Fruit fly (Drosophila melanogaster): Measurements from ENCODE around the gene CG31296.
A peak's percentile ranks its signal among the peaks of the same experiment; 100 is the strongest.

Gene CG31296

DNA sequence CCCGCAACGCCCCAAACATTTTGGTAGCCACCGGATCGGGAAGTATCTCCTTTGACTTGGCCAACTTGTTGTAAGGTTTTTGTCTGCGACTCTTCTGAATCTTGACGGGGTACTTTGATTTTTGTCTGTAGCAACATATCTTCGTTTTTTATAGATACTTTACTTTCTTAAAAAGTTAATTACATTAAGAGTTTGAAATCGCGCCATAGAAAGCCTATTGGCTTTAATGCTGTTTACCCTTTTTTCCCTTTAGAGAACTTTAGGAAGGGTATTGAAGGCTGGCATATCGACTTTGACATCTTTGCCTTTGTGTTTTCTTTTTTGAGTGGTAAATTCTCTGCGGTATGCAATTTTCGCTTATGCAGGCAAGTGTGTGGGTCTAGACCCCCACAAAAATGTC is 35.1 kb upstream of the CG31296 start (continued):
- TF ChIP-seq eg (GFP tag; IDR thresholded peaks at IDR 0.05) (peak; percentile 69), Lpt (GFP tag; optimal IDR thresholded peaks at IDR 0.05) (peak; percentile 57), OdsH (GFP tag; optimal IDR thresholded peaks at IDR 0.05) (peak; percentile 71), spab (GFP tag; optimal IDR thresholded peaks at IDR 0.05) (peak; percentile 16), dac (GFP tag; optimal IDR thresholded peaks at IDR 0.05) (peak; percentile 69)

- TF ChIP-seq CG15336 (GFP tag; IDR thresholded peaks at IDR 0.05) = no peak
- TF ChIP-seq CG6792 (GFP tag; optimal IDR thresholded peaks at IDR 0.05) = no peak
- TF ChIP-seq Lpt (GFP tag; optimal IDR thresholded peaks at IDR 0.05) = no peak
- no peak for TF ChIP-seq fkh (GFP tag; optimal IDR thresholded peaks at IDR 0.05)
- TF ChIP-seq ss (GFP tag; optimal IDR thresholded peaks at IDR 0.05) = peak in 1 of 2 experiments; percentile 93
- no peak for TF ChIP-seq esn (GFP tag; optimal IDR thresholded peaks at IDR 0.05)
- TF ChIP-seq svp (GFP tag) = peak; percentile 28
- peak; percentile 46 for TF ChIP-seq Eip78C (GFP tag)
- TF ChIP-seq acj6 (GFP tag; optimal IDR thresholded peaks at IDR 0.05) = no peak
- no peak for TF ChIP-seq CG10669 (GFP tag; optimal IDR thresholded peaks at IDR 0.05)
- no peak for TF ChIP-seq achi (GFP tag; optimal IDR thresholded peaks at IDR 0.05)
- TF ChIP-seq spab (GFP tag; optimal IDR thresholded peaks at IDR 0.05) = no peak
- no peak for TF ChIP-seq CG16779 (tag; optimal IDR thresholded peaks at IDR 0.05)
- no peak for TF ChIP-seq net (GFP tag; optimal IDR thresholded peaks at IDR 0.05)
These were observed 26.0 kb upstream of the CG31296 start for dm6 chr3R:15557308-15557707.

DNA sequence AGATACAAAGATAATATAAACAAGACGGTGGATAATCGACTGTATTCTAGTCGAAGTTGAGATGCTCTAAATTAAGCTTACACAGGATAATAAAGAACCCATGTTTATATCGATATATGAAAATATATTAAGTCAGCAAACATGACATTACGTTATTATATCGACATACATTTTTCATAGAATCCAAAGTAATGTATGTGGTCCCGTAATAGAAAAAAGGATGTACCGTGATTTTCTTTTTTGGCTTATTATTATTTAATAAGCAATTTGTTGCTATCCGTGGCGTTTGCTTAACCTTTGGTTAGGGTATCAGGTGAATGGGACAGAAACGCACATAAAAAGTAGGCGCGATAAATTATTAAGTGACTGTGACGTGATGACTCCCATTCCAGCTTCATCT is 25.3 kb upstream of the CG31296 start:
- TF ChIP-seq CG8119 (GFP tag; IDR thresholded peaks at IDR 0.05) = peak; percentile 57
- TF ChIP-seq CG6808 (GFP tag; optimal IDR thresholded peaks at IDR 0.05) = peak; percentile 81
- TF ChIP-seq vri (GFP tag; optimal IDR thresholded peaks at IDR 0.05) = no peak
- peak; percentile 19 for TF ChIP-seq CG6276 (GFP tag; optimal IDR thresholded peaks at IDR 0.05)
- no peak for TF ChIP-seq Ets21C (GFP tag; optimal IDR thresholded peaks at IDR 0.05)
- TF ChIP-seq CG34406 (GFP tag; optimal IDR thresholded peaks at IDR 0.05) = peak; percentile 57
- TF ChIP-seq ss (GFP tag; optimal IDR thresholded peaks at IDR 0.05) = peak; percentile 67 to 85
- peak; percentile 35 for TF ChIP-seq Smox (GFP tag; optimal IDR thresholded peaks at IDR 0.05)
- TF ChIP-seq CG15336 (GFP tag; IDR thresholded peaks at IDR 0.05) = 0 out of 2 replicates have a peak, but pooled peaks have one; percentile 25
- no peak for TF ChIP-seq CG6854 (GFP tag; optimal IDR thresholded peaks at IDR 0.05)
- TF ChIP-seq CG9139 (GFP tag; optimal IDR thresholded peaks at IDR 0.05) = peak; percentile 76
- peak; percentile 84 for TF ChIP-seq CG10669 (GFP tag; optimal IDR thresholded peaks at IDR 0.05)
- TF ChIP-seq Sox15 (GFP tag; optimal IDR thresholded peaks at IDR 0.05) = peak; percentile 45
- peak; percentile 52 to 59 for TF ChIP-seq salr (GFP tag; optimal IDR thresholded peaks at IDR 0.05)
- TF ChIP-seq Lpt (GFP tag; optimal IDR thresholded peaks at IDR 0.05) = no peak
- TF ChIP-seq spab (GFP tag; optimal IDR thresholded peaks at IDR 0.05) = peak; percentile 77
- TF ChIP-seq CG8632 (GFP tag; optimal IDR thresholded peaks at IDR 0.05) = peak; percentile 57
- no peak for TF ChIP-seq CG16779 (tag; optimal IDR thresholded peaks at IDR 0.05)
- TF ChIP-seq CG11294 (GFP tag; IDR thresholded peaks at IDR 0.05) = no peak
- TF ChIP-seq net (GFP tag; optimal IDR thresholded peaks at IDR 0.05) = peak; percentile 45
- peak; percentile 74 for TF ChIP-seq CG3919 (GFP tag; optimal IDR thresholded peaks at IDR 0.05)
- peak; percentile 84 for TF ChIP-seq dsx (GFP tag; optimal IDR thresholded peaks at IDR 0.05; ENCODE audit: poor library complexity, severe bottlenecking)
- peak; percentile 45 for TF ChIP-seq CG11902 (GFP tag; optimal IDR thresholded peaks at IDR 0.05)
- peak; percentile 61 for TF ChIP-seq Sox14 (GFP tag; optimal IDR thresholded peaks at IDR 0.05)
- TF ChIP-seq Ets96B (tag; optimal IDR thresholded peaks at IDR 0.05) = peak; percentile 81
- peak; percentile 8 for TF ChIP-seq Hr39 (GFP tag; optimal IDR thresholded peaks at IDR 0.05)
- TF ChIP-seq CG6792 (GFP tag; optimal IDR thresholded peaks at IDR 0.05) = peak; percentile 55
- TF ChIP-seq CG31627 (GFP tag; optimal IDR thresholded peaks at IDR 0.05) = peak; percentile 2
- peak; percentile 58 for TF ChIP-seq Eip75B (GFP tag; optimal IDR thresholded peaks at IDR 0.05)
- peak; percentile 11 for TF ChIP-seq Sox102F (GFP tag; optimal IDR thresholded peaks at IDR 0.05)
- no peak for TF ChIP-seq fkh (GFP tag; optimal IDR thresholded peaks at IDR 0.05)
- TF ChIP-seq CG11762 (GFP tag; optimal IDR thresholded peaks at IDR 0.05; ENCODE audit: insufficient read depth) = peak; percentile 62
- TF ChIP-seq Eip78C (GFP tag) = peak; percentile 94
- no peak for TF ChIP-seq fd85E (GFP tag; optimal IDR thresholded peaks at IDR 0.05)
- TF ChIP-seq CG32006 (GFP tag; optimal IDR thresholded peaks at IDR 0.05) = peak; percentile 66
- TF ChIP-seq achi (GFP tag; optimal IDR thresholded peaks at IDR 0.05) = peak; percentile 63
- peak; percentile 69 for TF ChIP-seq OdsH (GFP tag; optimal IDR thresholded peaks at IDR 0.05)
- TF ChIP-seq CG4318 (GFP tag; optimal IDR thresholded peaks at IDR 0.05) = no peak
- peak; percentile 30 for TF ChIP-seq lz (GFP tag; optimal IDR thresholded peaks at IDR 0.05)
- TF ChIP-seq Met (GFP tag; optimal IDR thresholded peaks at IDR 0.05) = peak; percentile 44
- TF ChIP-seq CG6163 (GFP tag; IDR thresholded peaks at IDR 0.05) = peak; percentile 34; the same call in 1 of the 3 replicates
